Fruit fly (Drosophila melanogaster): ENCODE data around the gene CG33177.

CG33177 gene

dm6 chrX:15120116-15120515 lies 38.9 kb downstream of the CG33177 start (continued):
- no peak for TF ChIP-seq CG12236 (GFP tag; optimal IDR thresholded peaks at IDR 0.05)
- TF ChIP-seq corto (GFP tag; optimal IDR thresholded peaks at IDR 0.05), result no peak
- peak; percentile 35 for TF ChIP-seq tio (GFP tag; optimal IDR thresholded peaks at IDR 0.05)
- TF ChIP-seq p53 (GFP tag; optimal IDR thresholded peaks at IDR 0.05), result no peak
- no peak for TF ChIP-seq CG13287 (GFP tag; IDR thresholded peaks at IDR 0.05; ENCODE audit: partially characterized antibody)
- TF ChIP-seq Opbp (GFP tag; IDR thresholded peaks at IDR 0.05; ENCODE audit: partially characterized antibody), result no peak
- TF ChIP-seq pros (GFP tag; optimal IDR thresholded peaks at IDR 0.05), result no peak
- no peak for TF ChIP-seq knrl (GFP tag; IDR thresholded peaks at IDR 0.05; ENCODE audit: partially characterized antibody)
- peak; percentile 8 for TF ChIP-seq Sox102F (GFP tag; optimal IDR thresholded peaks at IDR 0.05)
- TF ChIP-seq B-H1 (GFP tag; IDR thresholded peaks at IDR 0.05), result 0 out of 3 replicates have a peak, but pooled peaks have one; percentile 25
- TF ChIP-seq ttk (GFP tag; IDR thresholded peaks at IDR 0.05), result 0 out of 2 replicates have a peak, but pooled peaks have one; percentile 15
- TF ChIP-seq CG13424 (tag; optimal IDR thresholded peaks at IDR 0.05), result peak; percentile 37
- peak; percentile 57 for TF ChIP-seq CG15269 (tag; optimal IDR thresholded peaks at IDR 0.05)
- TF ChIP-seq Sox100B (GFP tag; optimal IDR thresholded peaks at IDR 0.05), result peak; percentile 28
- TF ChIP-seq Blimp-1 (GFP tag; optimal IDR thresholded peaks at IDR 0.05), result no peak
- TF ChIP-seq abd-A (tag; optimal IDR thresholded peaks at IDR 0.05), result no peak
- TF ChIP-seq Tbp (GFP tag; optimal IDR thresholded peaks at IDR 0.05), result no peak
- TF ChIP-seq Pdp1 (GFP tag; optimal IDR thresholded peaks at IDR 0.05), result peak; percentile 21 to 26
- peak; percentile 40 for TF ChIP-seq sisA (GFP tag; IDR thresholded peaks at IDR 0.05)
- no peak for TF ChIP-seq HLHmδ (GFP tag; optimal IDR thresholded peaks at IDR 0.05)
- peak; percentile 61 for TF ChIP-seq lmd (GFP tag; IDR thresholded peaks at IDR 0.05)
- peak; percentile 92 for TF ChIP-seq Med (GFP tag)
- no peak for TF ChIP-seq Sin3A (optimal IDR thresholded peaks at IDR 0.05)
- 0 out of 2 replicates have a peak, but pooled peaks have one; percentile 46 for TF ChIP-seq CG6689 (GFP tag; IDR thresholded peaks at IDR 0.05)
- no peak for TF ChIP-seq dimm (GFP tag; IDR thresholded peaks at IDR 0.05)
- TF ChIP-seq CG13296 (GFP tag; optimal IDR thresholded peaks at IDR 0.05), result peak; percentile 33
- no peak for TF ChIP-seq fd102C (GFP tag; optimal IDR thresholded peaks at IDR 0.05)
- peak; percentile 38 for TF ChIP-seq CG15514 (GFP tag; optimal IDR thresholded peaks at IDR 0.05)
- TF ChIP-seq CG32772 (GFP tag; IDR thresholded peaks at IDR 0.05), result peak; percentile 19; the same call in 1 of the 2 replicates
- TF ChIP-seq CG11723 (GFP tag; optimal IDR thresholded peaks at IDR 0.05), result no peak
- TF ChIP-seq CG4424 (GFP tag; optimal IDR thresholded peaks at IDR 0.05), result no peak
- TF ChIP-seq kah (GFP tag; optimal IDR thresholded peaks at IDR 0.05), result no peak
- peak; percentile 14 for TF ChIP-seq CG8924 (tag; optimal IDR thresholded peaks at IDR 0.05)
- TF ChIP-seq crc (GFP tag; optimal IDR thresholded peaks at IDR 0.05), result no peak
- 0 out of 3 replicates have a peak, but pooled peaks have one; percentile 16 for TF ChIP-seq H15 (GFP tag; IDR thresholded peaks at IDR 0.05)
- TF ChIP-seq CG16813 (GFP tag; IDR thresholded peaks at IDR 0.05; ENCODE audit: partially characterized antibody), result no peak
- TF ChIP-seq schlank (tag; optimal IDR thresholded peaks at IDR 0.05), result peak; percentile 62
- TF ChIP-seq usp (GFP tag; optimal IDR thresholded peaks at IDR 0.05), result no peak
- TF ChIP-seq CG18619 (GFP tag; optimal IDR thresholded peaks at IDR 0.05), result peak; percentile 38
- no peak for TF ChIP-seq CG8089 (GFP tag; optimal IDR thresholded peaks at IDR 0.05)
- no peak for TF ChIP-seq gfzf (GFP tag; optimal IDR thresholded peaks at IDR 0.05)
- TF ChIP-seq dmrt11E (tag; optimal IDR thresholded peaks at IDR 0.05), result no peak
- TF ChIP-seq CG4617 (GFP tag; optimal IDR thresholded peaks at IDR 0.05; ENCODE audit: borderline replicate concordance), result no peak
- TF ChIP-seq Hr51 (GFP tag; optimal IDR thresholded peaks at IDR 0.05), result peak; percentile 1 to 62
- TF ChIP-seq kay (GFP tag; optimal IDR thresholded peaks at IDR 0.05), result no peak
- TF ChIP-seq CG12659 (GFP tag; optimal IDR thresholded peaks at IDR 0.05), result peak; percentile 39
- TF ChIP-seq zfh1 (GFP tag; IDR thresholded peaks at IDR 0.05), result no peak
- peak; percentile 34; the same call in 1 of the 3 replicates for TF ChIP-seq CG2889 (GFP tag; IDR thresholded peaks at IDR 0.05)
- TF ChIP-seq jigr1 (GFP tag; IDR thresholded peaks at IDR 0.05), result no peak
- TF ChIP-seq inv (GFP tag; IDR thresholded peaks at IDR 0.05; ENCODE audit: partially characterized antibody), result no peak

Measured in whole organism, embryonic.